Worm (Caenorhabditis elegans) whole organism, dauer: Measurements from ENCODE around the gene gegf-1.

Experiments
- unc-62 ChIP-seq: sonication (generic microtip); optimal IDR thresholded peaks from 2 replicates; lab custom pipeline; 2017; ENCODE audit warnings: missing biosample characterization, missing genetic modification reagents, missing genetic modification characterization

Gene gegf-1

DNA sequence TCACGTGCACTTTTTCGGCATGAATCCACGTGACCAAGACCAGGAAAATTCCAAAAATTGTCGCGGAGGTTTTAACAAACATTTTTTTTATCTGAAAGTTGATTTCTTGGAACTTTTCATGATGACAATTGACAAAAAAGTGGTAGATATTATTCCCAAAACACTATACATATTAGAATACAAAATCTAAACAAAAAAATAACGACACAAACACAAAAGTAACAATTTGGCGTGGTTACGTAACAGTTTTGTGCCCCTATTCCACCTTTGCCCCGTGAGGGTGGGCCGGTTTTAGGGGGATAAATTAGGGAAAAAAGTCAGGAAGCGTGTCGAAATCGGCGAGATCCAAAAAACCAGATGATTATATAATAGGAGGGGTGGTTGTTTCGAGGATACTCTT lies at the start of gene gegf-1:
Gene gegf-1, minus strand, starts transcription at position 101 of the 400 bp plus-strand sequence.
- TF ChIP-seq unc-62 (GFP tag; lab: Kevin White, UChicago): no peak

DNA sequence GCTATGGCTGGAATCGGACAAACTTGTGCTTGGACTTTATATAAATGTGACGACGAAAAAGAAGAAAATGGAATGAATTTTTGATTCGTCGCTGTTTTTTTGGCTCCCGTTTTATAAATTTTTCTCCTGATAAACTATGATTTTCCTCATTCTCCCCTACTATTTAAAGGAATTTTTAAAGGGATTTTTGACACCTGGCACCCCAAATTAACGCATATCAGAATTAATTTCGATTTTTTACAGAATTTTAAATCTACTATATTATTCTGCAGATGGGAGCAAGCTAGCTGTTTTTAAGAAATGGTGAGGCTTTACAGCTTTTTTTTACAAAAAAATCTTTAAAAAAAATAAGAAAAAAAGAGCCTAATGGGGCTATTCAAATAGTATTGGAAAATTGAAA lies 47.3 kb upstream of the gegf-1 start, which contains the start of gene coa-1:
Gene coa-1, plus strand, starts transcription at position 301 of the 400 bp plus-strand sequence.
- TF ChIP-seq unc-62 (GFP tag; lab: Kevin White, UChicago): no peak

DNA sequence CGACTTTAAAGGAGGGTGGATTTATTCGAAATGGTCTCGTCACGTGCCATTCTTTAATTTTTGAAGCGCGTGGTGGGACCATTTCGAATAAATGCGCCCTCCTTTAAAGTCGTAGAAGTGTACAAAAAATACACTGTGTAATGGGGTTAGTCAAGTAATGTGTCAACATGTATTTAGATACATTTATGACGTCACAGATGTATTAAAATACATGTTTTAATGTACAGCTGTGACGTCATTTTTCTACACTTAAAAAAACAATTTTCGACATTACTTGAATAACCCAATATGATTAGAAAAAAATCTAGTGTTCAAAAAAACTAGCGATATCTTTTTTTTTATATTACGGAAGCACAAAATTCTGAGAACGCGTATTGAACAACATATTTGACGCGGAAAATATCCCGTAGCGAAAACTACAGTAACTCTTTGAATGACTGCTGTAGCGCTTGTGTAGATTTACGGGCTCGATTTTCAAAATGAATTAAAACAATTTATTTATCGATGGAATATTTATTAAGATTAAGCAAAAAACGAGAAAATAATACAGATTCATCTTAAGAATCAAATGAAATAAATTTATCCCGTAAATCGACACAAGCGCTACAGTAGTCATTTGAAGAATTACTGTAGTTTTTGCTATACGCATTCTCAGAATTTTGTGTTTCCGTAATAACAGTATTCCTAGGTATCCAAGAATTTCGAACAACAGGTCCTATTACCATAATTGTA lies 45.4 kb upstream of the gegf-1 start, which contains the start of gene gfrp-1:
Gene gfrp-1, plus strand, starts transcription at position 682 of the 732 bp plus-strand sequence.
- TF ChIP-seq unc-62 (GFP tag; lab: Kevin White, UChicago): no peak

DNA sequence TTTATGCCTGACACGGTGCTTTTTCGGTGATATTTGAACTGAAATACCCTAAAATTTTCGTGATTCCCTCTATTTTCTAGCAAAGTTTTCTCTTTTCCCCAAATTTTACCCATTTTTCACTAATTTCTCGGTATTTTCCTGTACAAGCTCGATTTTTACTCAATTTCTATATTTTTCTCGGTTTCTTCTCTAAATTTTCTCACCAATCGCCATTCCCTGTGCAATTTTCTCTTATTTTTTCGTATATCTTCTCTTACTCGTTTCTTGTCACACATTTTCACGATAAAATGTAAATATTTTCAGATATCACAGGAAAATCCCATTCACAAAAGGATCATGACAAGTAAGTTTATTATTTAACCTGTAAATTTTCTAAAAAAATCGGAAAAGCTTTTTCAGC lies 36.7 kb upstream of the gegf-1 start, which contains the start of gene csn-3:
Gene csn-3, plus strand, starts transcription at position 301 of the 400 bp plus-strand sequence.
- no peak for TF ChIP-seq unc-62 (GFP tag; lab: Kevin White, UChicago)

DNA sequence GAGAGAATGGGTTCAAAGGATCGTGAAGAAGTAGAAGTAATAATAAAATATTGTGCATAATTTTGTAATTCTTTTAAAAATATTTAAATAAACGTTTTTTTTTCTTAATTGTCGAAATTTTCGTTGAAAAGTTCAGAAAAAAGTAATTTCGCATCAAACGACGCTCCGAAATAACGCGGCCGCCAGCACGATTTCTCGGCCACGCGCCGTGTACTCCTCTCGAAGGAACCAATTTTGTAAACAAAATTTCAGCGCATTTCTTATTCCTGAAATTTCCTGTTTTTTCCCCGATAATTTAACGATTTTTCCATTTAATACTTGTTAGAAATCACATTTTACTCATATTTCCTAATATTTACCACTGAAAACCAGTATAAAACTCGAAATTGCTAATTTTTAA lies 34.3 kb upstream of the gegf-1 start, which contains the start of gene Y38C1AA.12:
Gene Y38C1AA.12, plus strand, starts transcription at position 211 of the 400 bp plus-strand sequence.
- no peak for TF ChIP-seq unc-62 (GFP tag; lab: Kevin White, UChicago)

DNA sequence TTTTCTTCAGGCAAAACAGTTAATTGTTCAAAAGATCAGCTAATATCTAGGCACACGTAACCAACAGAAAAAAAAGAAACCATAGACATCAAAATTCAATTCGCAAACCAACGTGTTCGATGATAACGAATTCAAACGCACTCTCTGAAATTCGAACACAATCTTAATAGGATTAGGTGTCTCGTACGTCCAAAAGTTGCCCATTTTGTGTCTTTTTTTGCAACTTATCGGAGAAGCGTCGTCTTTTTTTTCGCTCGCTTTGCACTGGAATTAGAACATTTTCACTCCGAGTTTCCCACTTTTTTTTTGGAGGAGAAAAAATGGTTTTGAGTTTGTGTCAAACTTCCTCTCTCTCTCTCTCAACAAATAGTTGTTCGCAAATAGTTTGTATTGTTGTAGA lies 31.4 kb upstream of the gegf-1 start:
- no peak for TF ChIP-seq unc-62 (GFP tag; lab: Kevin White, UChicago)

DNA sequence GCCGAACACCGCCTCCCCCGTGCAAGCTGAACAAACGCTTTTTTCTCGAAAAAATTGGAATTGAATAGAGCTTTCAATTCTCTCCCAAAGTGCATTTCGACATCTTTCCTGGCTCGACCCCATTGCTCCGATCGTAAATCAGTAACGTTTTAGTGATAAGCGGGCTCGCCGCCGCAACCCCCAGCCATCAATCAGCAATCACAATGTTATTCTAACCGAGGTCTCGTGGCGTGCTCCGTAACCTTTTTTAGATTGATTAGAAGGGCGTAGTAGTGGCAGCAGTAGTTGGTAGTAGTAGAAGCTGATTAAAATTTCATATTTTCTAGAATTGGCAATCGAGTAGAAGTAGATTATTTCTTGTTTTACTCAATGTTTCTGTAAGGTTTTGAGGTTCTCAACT lies 29.6 kb upstream of the gegf-1 start:
- TF ChIP-seq unc-62 (GFP tag; lab: Kevin White, UChicago): no peak

DNA sequence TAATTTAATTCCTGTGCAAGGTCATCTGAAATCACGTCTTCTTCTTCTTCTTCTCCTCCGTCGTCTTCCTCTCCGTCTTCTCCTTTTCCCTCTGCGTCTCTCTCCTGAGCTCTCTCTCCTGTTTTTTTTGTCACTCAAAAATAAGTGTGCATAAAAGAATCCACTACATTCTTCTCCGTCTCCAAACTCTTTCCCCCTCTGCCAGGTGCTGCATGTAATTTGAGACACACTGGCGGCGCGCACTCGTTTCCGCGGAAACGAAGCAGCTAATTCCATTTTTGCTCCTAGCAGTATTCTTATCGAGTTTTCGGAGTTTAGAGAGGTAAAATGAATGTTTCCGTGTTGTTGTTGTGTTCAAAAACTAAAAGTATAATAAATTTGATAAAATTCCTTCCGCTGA lies 28.4 kb upstream of the gegf-1 start:
- no peak for TF ChIP-seq unc-62 (GFP tag; lab: Kevin White, UChicago)

DNA sequence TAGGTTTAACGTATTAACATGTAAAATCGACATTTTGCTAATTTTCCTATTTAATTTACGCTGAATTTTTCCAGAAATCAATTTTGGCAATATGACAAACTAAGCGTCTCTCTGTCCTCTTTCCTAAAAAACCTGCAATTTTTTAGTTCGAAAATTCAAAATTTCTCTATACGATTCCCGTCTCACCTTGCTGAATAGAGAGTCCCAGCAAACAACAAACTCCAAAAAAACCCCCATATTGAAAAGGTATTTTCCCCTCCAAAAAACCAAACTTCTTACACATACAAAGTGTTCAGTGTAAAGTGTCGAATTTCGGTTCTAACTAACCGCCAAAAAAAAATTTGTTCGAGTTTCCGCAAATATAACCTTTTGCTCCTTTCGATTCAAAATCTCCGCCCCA lies 26.5 kb upstream of the gegf-1 start, which contains the start of gene pnc-1:
Gene pnc-1, plus strand, starts transcription at position 301 of the 400 bp plus-strand sequence.
- no peak for TF ChIP-seq unc-62 (GFP tag; lab: Kevin White, UChicago)

DNA sequence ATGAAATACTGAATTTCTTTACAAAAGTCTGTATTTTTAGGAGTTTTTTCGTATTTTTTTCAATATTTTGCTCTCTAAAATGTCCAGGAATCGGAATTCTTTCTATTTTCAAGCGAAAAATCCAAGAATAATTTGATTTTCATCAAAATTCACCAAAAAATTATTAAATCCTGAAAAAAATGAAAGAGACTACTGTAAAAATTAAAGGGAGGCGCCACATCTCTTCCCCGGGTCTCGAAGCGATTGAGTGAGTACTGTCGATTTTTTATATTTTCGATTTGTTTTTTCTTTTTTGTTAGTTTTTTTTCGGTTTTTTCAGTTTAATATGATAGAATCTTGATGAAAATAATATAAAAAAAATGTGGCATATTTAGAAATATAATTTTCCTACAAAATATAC lies 25.8 kb upstream of the gegf-1 start:
- TF ChIP-seq unc-62 (GFP tag; lab: Kevin White, UChicago): no peak

DNA sequence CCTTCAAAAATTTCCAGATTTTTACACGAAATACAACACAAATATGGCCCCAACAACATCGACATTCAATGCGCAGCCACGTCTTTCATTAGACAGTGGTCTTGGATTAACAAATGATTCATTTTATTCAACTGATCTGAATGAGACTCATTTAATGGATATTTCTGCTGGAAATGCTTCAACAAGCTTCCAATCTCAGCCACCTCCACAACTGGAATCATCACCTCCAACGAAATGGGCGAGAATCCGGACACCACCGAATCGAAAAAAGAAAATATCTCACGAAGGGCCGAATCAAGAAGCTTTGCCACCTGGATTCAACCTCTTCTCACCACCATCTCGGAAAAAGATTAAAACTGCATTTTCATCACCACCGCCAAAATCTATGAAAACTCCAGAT lies 22.0 kb upstream of the gegf-1 start:
- TF ChIP-seq unc-62 (GFP tag; lab: Kevin White, UChicago): no peak

DNA sequence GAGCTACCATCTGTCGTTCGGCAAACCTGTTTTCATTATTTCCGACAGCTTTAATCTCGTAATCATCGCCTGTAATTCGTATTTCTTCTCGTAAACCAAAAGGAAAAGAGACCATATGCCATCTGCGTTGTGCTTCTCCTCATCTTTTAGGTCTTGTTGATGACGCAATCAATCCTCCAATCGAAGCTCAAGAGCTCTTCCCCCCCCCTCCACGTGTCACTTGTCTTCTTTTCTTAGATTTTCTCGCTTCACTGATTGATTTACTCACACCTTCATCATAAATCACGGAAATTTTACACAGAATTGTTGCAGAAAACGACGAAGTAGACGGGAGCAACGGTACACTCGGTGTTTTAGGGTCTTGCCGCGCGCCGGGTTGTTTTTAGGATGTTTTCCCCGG lies 21.0 kb upstream of the gegf-1 start, which contains the start of gene tcl-2:
Gene tcl-2, plus strand, starts transcription at position 388 of the 400 bp plus-strand sequence.
- TF ChIP-seq unc-62 (GFP tag; lab: Kevin White, UChicago): no peak

DNA sequence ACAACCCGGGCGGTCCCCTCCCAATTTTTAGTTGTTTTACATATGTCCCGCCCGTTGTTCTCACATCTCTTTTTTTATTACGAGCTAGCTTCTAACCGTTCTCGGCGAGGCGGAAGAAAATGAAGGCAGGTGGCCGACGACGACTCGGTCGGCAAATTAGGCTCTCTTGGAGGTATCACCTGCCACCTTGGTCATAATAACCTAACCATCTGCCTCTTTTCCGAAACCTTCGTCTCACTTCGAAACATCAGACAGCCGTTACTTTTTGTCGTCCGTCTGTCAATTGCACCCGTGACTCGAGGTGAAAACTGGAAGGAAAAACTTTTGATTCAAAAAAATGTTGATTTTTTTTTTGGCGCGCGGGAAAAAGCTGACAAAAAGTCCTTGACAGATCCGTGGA lies 19.8 kb upstream of the gegf-1 start:
- no peak for TF ChIP-seq unc-62 (GFP tag; lab: Kevin White, UChicago)

DNA sequence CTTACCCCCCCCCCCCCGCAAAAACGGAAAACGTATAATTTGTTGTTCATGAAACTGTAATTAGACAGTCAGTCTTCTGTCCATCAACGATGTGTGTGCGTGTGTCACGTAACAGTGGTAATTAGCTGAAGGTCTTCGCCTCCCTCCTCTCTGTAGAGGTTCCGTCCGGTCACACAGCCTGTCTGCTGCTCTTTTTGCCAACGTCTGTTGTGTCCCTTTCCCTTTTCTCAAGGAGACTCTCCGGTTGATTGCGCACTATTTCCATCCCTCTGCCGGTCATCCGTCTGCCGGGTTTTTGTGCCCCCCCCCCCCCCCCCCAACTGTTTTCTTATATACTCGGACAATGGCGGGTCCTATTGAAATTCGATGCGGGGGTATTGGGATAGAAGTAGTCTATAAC lies 18.0 kb upstream of the gegf-1 start:
- no peak for TF ChIP-seq unc-62 (GFP tag; lab: Kevin White, UChicago)

DNA sequence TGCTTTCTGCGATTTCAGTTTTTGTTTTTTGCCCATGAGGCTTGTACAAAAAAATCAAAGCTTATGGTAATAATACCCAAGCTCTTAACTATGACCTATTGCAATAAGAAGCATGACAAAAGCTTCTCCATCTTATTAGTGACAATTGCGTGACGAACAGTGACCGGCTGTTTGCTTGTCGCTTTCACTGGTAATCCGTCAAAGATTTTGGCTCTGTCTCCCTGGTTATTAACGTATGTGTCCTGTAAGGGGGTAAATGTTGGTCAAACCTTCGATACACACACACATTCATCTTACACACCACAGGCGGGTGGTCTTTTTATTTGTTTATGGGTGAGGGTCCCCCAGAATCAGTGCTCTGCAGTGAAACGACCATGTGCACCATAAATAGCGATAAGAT lies 16.4 kb upstream of the gegf-1 start:
- no peak for TF ChIP-seq unc-62 (GFP tag; lab: Kevin White, UChicago)

DNA sequence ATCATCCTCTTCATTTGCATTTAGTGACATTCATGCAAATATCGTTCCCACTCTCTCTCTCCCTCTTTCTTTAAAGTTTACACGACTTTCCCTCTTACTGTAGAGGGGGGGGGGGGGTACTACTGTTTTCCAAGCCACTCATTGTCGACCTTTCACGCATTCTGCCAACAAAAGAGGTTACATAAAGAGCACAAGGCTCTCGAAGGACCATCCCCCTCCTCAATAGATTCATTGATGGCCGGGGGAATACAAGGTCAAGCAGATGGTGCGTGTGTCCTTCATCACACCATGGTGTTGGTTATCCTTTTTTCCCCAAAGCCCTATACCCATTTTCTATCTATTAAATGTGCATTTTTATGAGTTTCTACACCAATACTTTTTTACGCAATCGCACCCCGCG lies 15.3 kb upstream of the gegf-1 start:
- no peak for TF ChIP-seq unc-62 (GFP tag; lab: Kevin White, UChicago)

DNA sequence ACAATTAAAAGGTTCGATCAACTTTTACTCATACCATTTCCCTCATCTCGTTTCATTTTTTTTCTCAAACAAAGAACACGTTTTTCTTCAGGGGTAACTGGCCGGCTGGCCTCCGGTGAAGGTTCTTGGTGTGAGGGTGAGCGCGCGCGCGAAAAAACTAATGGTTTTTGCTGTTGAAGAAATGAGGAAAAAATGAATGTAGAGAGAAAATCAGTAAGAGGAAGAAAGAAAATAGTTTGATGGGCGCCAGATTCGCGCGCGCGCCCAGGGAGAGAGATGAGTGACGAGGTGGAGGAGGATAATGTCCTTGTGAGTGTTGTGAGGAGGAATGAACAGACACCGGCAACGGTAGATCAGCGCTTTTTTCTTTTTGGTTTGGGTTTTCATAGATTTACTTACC lies 13.3 kb upstream of the gegf-1 start:
- TF ChIP-seq unc-62 (GFP tag; lab: Kevin White, UChicago): no peak
